Fruit fly (Drosophila melanogaster): ENCODE data around the gene FER.

Gene FER

dm6 chr3R:9387634-9388033 lies 6.7 kb downstream of the FER start:
- TF ChIP-seq CG9948 (tag; optimal IDR thresholded peaks at IDR 0.05) (no peak), CG34367 (tag; optimal IDR thresholded peaks at IDR 0.05) (no peak), Ets98B (GFP tag; IDR thresholded peaks at IDR 0.05) (no peak), EcR (GFP tag; optimal IDR thresholded peaks at IDR 0.05) (peak; percentile 71)

- TF ChIP-seq CG4496 (GFP tag; IDR thresholded peaks at IDR 0.05) (peak; percentile 65), CG34367 (tag; optimal IDR thresholded peaks at IDR 0.05) (no peak), CG9948 (tag; optimal IDR thresholded peaks at IDR 0.05) (no peak), CG12605 (GFP tag; IDR thresholded peaks at IDR 0.05) (0 out of 2 replicates have a peak, but pooled peaks have one; percentile 32), rn (GFP tag; IDR thresholded peaks at IDR 0.05) (no peak), Ets98B (GFP tag; IDR thresholded peaks at IDR 0.05) (peak; percentile 57), CG32121 (GFP tag; IDR thresholded peaks at IDR 0.05) (peak; percentile 23; the same call in 1 of the 2 replicates), CG8301 (tag; optimal IDR thresholded peaks at IDR 0.05) (peak; percentile 14)
Measured at dm6 chr3R:9385987-9386386, 8.4 kb downstream of the FER start.

- TF ChIP-seq CG10348 (GFP tag; IDR thresholded peaks at IDR 0.05) (no peak), CG8159 (tag; optimal IDR thresholded peaks at IDR 0.05) (peak; percentile 34), CG9948 (tag; optimal IDR thresholded peaks at IDR 0.05) (no peak), EcR (GFP tag; optimal IDR thresholded peaks at IDR 0.05) (peak; percentile 43), CG12605 (GFP tag; IDR thresholded peaks at IDR 0.05) (peak; percentile 27; the same call in 1 of the 2 replicates), Snoo (tag; optimal IDR thresholded peaks at IDR 0.05) (no peak), CG17806 (tag; optimal IDR thresholded peaks at IDR 0.05) (no peak), CG8301 (tag; optimal IDR thresholded peaks at IDR 0.05) (no peak), CG15710 (tag; optimal IDR thresholded peaks at IDR 0.05) (peak; percentile 35), CG4496 (GFP tag; IDR thresholded peaks at IDR 0.05) (peak; percentile 63; the same call in 2 of the 3 replicates), rn (GFP tag; IDR thresholded peaks at IDR 0.05) (no peak), D1 (tag; optimal IDR thresholded peaks at IDR 0.05) (no peak), gl (tag; optimal IDR thresholded peaks at IDR 0.05) (peak; percentile 44), CG14655 (GFP tag; optimal IDR thresholded peaks at IDR 0.05) (no peak), Pif1B (GFP tag; optimal IDR thresholded peaks at IDR 0.05) (peak; percentile 8), fd96Ca (GFP tag; IDR thresholded peaks at IDR 0.05) (0 out of 3 replicates have a peak, but pooled peaks have one; percentile 31), Pif1A (GFP tag; optimal IDR thresholded peaks at IDR 0.05) (no peak), CG13204 (GFP tag; optimal IDR thresholded peaks at IDR 0.05) (peak; percentile 62), CG34367 (tag; optimal IDR thresholded peaks at IDR 0.05) (peak; percentile 4), CG32121 (GFP tag; IDR thresholded peaks at IDR 0.05) (no peak), Ets98B (GFP tag; IDR thresholded peaks at IDR 0.05) (no peak; the same call in 1 of the 2 replicates)
Measured at dm6 chr3R:9380970-9381369, 13.4 kb downstream of the FER start.

- TF ChIP-seq CG13204 (GFP tag; optimal IDR thresholded peaks at IDR 0.05) = peak; percentile 56
- peak; percentile 54; the same call in 1 of the 2 replicates for TF ChIP-seq CG32121 (GFP tag; IDR thresholded peaks at IDR 0.05)
- TF ChIP-seq Snoo (tag; optimal IDR thresholded peaks at IDR 0.05) = peak; percentile 86
- TF ChIP-seq EcR (GFP tag; optimal IDR thresholded peaks at IDR 0.05) = peak; percentile 74
- TF ChIP-seq gl (tag; optimal IDR thresholded peaks at IDR 0.05) = peak; percentile 46
- peak; percentile 86 for TF ChIP-seq CG15710 (tag; optimal IDR thresholded peaks at IDR 0.05)
- TF ChIP-seq CG8301 (tag; optimal IDR thresholded peaks at IDR 0.05) = peak; percentile 81
- peak; percentile 37 for TF ChIP-seq rn (GFP tag; IDR thresholded peaks at IDR 0.05)
- TF ChIP-seq fd96Ca (GFP tag; IDR thresholded peaks at IDR 0.05) = peak; percentile 59; the same call in 1 of the 3 replicates
- peak; percentile 77 for TF ChIP-seq CG14655 (GFP tag; optimal IDR thresholded peaks at IDR 0.05)
- no peak for TF ChIP-seq CG12605 (GFP tag; IDR thresholded peaks at IDR 0.05)
- peak; percentile 88 for TF ChIP-seq Pif1B (GFP tag; optimal IDR thresholded peaks at IDR 0.05)
- peak; percentile 79 for TF ChIP-seq CG34367 (tag; optimal IDR thresholded peaks at IDR 0.05)
- TF ChIP-seq CG9948 (tag; optimal IDR thresholded peaks at IDR 0.05) = peak; percentile 89
- peak; percentile 88 for TF ChIP-seq Pif1A (GFP tag; optimal IDR thresholded peaks at IDR 0.05)
- no peak for TF ChIP-seq CG10348 (GFP tag; IDR thresholded peaks at IDR 0.05)
- peak; percentile 54; the same call in 2 of the 3 replicates for TF ChIP-seq CG4496 (GFP tag; IDR thresholded peaks at IDR 0.05)
- peak; percentile 86 for TF ChIP-seq CG17806 (tag; optimal IDR thresholded peaks at IDR 0.05)
- peak; percentile 78 for TF ChIP-seq D1 (tag; optimal IDR thresholded peaks at IDR 0.05)
- no peak for TF ChIP-seq Ets98B (GFP tag; IDR thresholded peaks at IDR 0.05)
- peak; percentile 96 for TF ChIP-seq CG8159 (tag; optimal IDR thresholded peaks at IDR 0.05)
Measured at dm6 chr3R:9378644-9379411, 15.5 kb downstream of the FER start.

DNA sequence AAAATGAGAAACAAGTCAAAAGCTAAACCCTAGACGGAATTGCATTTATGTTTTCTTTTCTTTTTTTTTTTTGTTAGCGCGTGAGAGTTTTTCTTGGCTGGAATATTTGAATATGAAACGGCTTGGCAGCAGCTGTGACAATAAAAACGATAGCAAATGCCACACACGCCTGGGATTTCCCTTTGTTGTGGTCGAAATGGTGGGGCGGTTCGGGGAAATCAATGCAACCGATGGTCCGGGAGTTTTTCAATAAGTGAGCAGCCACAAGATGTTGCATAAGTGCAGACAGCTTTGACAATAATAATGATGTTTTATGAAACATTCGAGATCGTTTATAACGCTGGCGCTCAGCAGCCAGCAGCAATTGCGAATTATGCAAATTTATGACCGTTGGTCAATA lies 17.6 kb downstream of the FER start:
- TF ChIP-seq Pif1B (GFP tag; optimal IDR thresholded peaks at IDR 0.05) (no peak), CG17806 (tag; optimal IDR thresholded peaks at IDR 0.05) (no peak), CG12605 (GFP tag; IDR thresholded peaks at IDR 0.05) (no peak), gl (tag; optimal IDR thresholded peaks at IDR 0.05) (no peak), CG14655 (GFP tag; optimal IDR thresholded peaks at IDR 0.05) (no peak), rn (GFP tag; IDR thresholded peaks at IDR 0.05) (no peak), CG10348 (GFP tag; IDR thresholded peaks at IDR 0.05) (no peak), CG13204 (GFP tag; optimal IDR thresholded peaks at IDR 0.05) (no peak), Pif1A (GFP tag; optimal IDR thresholded peaks at IDR 0.05) (no peak), CG32121 (GFP tag; IDR thresholded peaks at IDR 0.05) (no peak), CG15710 (tag; optimal IDR thresholded peaks at IDR 0.05) (no peak), CG4496 (GFP tag; IDR thresholded peaks at IDR 0.05) (no peak)

DNA sequence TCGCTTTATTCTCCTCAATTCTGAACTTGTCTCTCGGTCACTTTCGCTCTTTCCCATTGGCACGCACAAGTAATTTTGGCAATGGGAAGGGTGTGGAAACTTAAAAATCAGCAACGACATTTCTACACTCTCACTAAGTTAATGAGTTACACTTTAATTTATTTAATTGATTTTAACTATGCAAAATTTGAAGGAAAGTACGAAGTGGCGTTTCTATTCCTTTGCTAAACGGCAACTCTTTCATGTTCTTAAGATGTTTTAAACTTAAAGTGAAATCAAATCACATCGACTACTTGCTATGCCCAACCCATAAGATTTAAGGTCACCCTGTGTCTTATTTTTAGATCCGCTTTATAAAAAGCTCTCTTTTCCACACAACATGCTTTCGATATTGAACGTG lies 23.9 kb downstream of the FER start:
- TF ChIP-seq Pif1B (GFP tag; optimal IDR thresholded peaks at IDR 0.05) = no peak
- TF ChIP-seq CG17806 (tag; optimal IDR thresholded peaks at IDR 0.05) = no peak
- TF ChIP-seq Pif1A (GFP tag; optimal IDR thresholded peaks at IDR 0.05) = peak; percentile 24
- TF ChIP-seq CG14655 (GFP tag; optimal IDR thresholded peaks at IDR 0.05) = no peak
- TF ChIP-seq CG4496 (GFP tag; IDR thresholded peaks at IDR 0.05) = no peak
- no peak for TF ChIP-seq EcR (GFP tag; optimal IDR thresholded peaks at IDR 0.05)
- no peak for TF ChIP-seq fd96Ca (GFP tag; IDR thresholded peaks at IDR 0.05)
- peak; percentile 33 for TF ChIP-seq CG8301 (tag; optimal IDR thresholded peaks at IDR 0.05)
- TF ChIP-seq CG10348 (GFP tag; IDR thresholded peaks at IDR 0.05) = no peak
- TF ChIP-seq Ets98B (GFP tag; IDR thresholded peaks at IDR 0.05) = peak; percentile 63; the same call in 1 of the 2 replicates
- TF ChIP-seq CG32121 (GFP tag; IDR thresholded peaks at IDR 0.05) = peak; percentile 65; the same call in 1 of the 2 replicates

Data from whole organism, pupa.